Worm (Caenorhabditis elegans) whole organism, young adult: ENCODE measurements around the gene F18A12.2.

Experiments
- B0035.1 ChIP-seq: sonication (generic microtip); optimal IDR thresholded peaks from 2 replicates; lab custom pipeline; 2016; ENCODE audit warnings: missing genetic modification characterization, mild to moderate bottlenecking, missing compliant biosample characterization, missing genotype, missing genetic modification reagents
- C06A6.2 ChIP-seq: fragments of 200-800 bp; sonication (Bioruptor generic); conservative IDR thresholded peaks from 2 replicates; pipeline ENCODE4 v1.3.6; 2022; ENCODE audit warnings: missing genetic modification characterization, missing compliant biosample characterization
- F10E7.11 ChIP-seq: sonication (generic microtip); optimal IDR thresholded peaks from 2 replicates; lab custom pipeline; 2017; ENCODE audit warnings: mild to moderate bottlenecking, missing genetic modification characterization, moderate library complexity, missing compliant biosample characterization
- F37B4.10 ChIP-seq: fragments of 200-800 bp; sonication (Bioruptor generic); IDR thresholded peaks from 2 replicates; pipeline ENCODE4 v1.3.6; 2022; ENCODE audit warnings: missing genetic modification characterization, missing compliant biosample characterization
- F52B5.7 ChIP-seq: sonication (generic microtip); optimal IDR thresholded peaks from 2 replicates; lab custom pipeline; 2016; ENCODE audit warnings: mild to moderate bottlenecking, missing genetic modification characterization, missing compliant biosample characterization
- F57A8.1 ChIP-seq: fragments of 200-800 bp; sonication (Bioruptor generic); optimal IDR thresholded peaks from 2 replicates; lab custom pipeline; 2018; ENCODE audit warnings: mild to moderate bottlenecking, missing genetic modification characterization, moderate library complexity, missing compliant biosample characterization
- F57C9.4 ChIP-seq: sonication (generic microtip); optimal IDR thresholded peaks from 2 replicates; lab custom pipeline; 2017; ENCODE audit warnings: mild to moderate bottlenecking, missing genetic modification characterization, missing compliant biosample characterization
- K11D2.4 ChIP-seq: fragments of 200-800 bp; sonication (Bioruptor generic); IDR thresholded peaks from 2 replicates; pipeline ENCODE4 v1.3.6; 2022; ENCODE audit warnings: missing genetic modification reagents, missing genetic modification characterization, missing compliant biosample characterization
- Y53F4B.3 ChIP-seq: fragments of 200-800 bp; sonication (Bioruptor generic); IDR thresholded peaks from 2 replicates; pipeline ENCODE4 v1.3.6; 2022; ENCODE audit warnings: missing genetic modification reagents, missing genetic modification characterization, missing compliant biosample characterization
- Y79H2A.3 ChIP-seq: fragments of 200-800 bp; sonication (Bioruptor generic); conservative IDR thresholded peaks from 2 replicates; pipeline ENCODE4 v1.3.6; 2022; ENCODE audit warnings: missing genetic modification reagents, missing genetic modification characterization, missing compliant biosample characterization
- Y95B8A.8 ChIP-seq: fragments of 200-800 bp; sonication (Bioruptor generic); IDR thresholded peaks from 2 replicates; pipeline ENCODE4 v1.3.6; 2022; ENCODE audit warnings: missing genetic modification reagents, missing genetic modification characterization, missing compliant biosample characterization
- atf-7 ChIP-seq: sonication (generic microtip); optimal IDR thresholded peaks from 2 replicates; lab custom pipeline; 2017; ENCODE audit warnings: mild to moderate bottlenecking, missing genetic modification characterization, missing compliant biosample characterization
- attf-6 ChIP-seq: fragments of 200-800 bp; sonication (Bioruptor generic); IDR thresholded peaks from 2 replicates; pipeline ENCODE4 v1.3.6; 2022; ENCODE audit warnings: missing genetic modification reagents, missing genetic modification characterization, missing compliant biosample characterization
- bed-2 ChIP-seq: fragments of 200-800 bp; sonication (Bioruptor generic); IDR thresholded peaks from 2 replicates; pipeline ENCODE4 v1.3.6; 2022; ENCODE audit warnings: missing genetic modification reagents, missing genetic modification characterization, missing compliant biosample characterization
- cebp-1 ChIP-seq, 2 experiments: fragments of 200-800 bp in 1 of 2; sonication (Bioruptor generic) in 1 of 2; sonication (generic microtip) in 1 of 2; IDR thresholded peaks in 1 of 2; optimal IDR thresholded peaks in 1 of 2; 2 replicates each; pipeline versions ENCODE4 v1.3.6 to Lab custom; 2017 to 2022; ENCODE audit warnings: missing compliant biosample characterization in 2 of 2, missing genetic modification characterization in 2 of 2, mild to moderate bottlenecking in 1 of 2, missing genetic modification reagents in 1 of 2, moderate library complexity in 1 of 2
- ceh-100 ChIP-seq: fragments of 200-800 bp; sonication (Bioruptor generic); IDR thresholded peaks from 2 replicates; pipeline ENCODE4 v1.3.6; 2022; ENCODE audit warnings: missing genetic modification reagents, missing genetic modification characterization, missing compliant biosample characterization
- ceh-27 ChIP-seq: fragments of 200-800 bp; sonication (Bioruptor generic); optimal IDR thresholded peaks from 2 replicates; lab custom pipeline; 2018; ENCODE audit warnings: mild to moderate bottlenecking, missing genetic modification characterization, moderate library complexity, missing compliant biosample characterization
- ceh-40 ChIP-seq: fragments of 200-800 bp; sonication (Bioruptor generic); IDR thresholded peaks from 2 replicates; pipeline ENCODE4 v1.3.6; 2022; ENCODE audit warnings: missing genetic modification characterization, missing compliant biosample characterization
- dox-1 ChIP-seq: fragments of 200-800 bp; sonication (Bioruptor generic); IDR thresholded peaks from 2 replicates; pipeline ENCODE4 v1.3.6; 2022; ENCODE audit warnings: missing genetic modification reagents, missing genetic modification characterization, missing compliant biosample characterization
- dpl-1 ChIP-seq: fragments of 150-350 bp; optimal IDR thresholded peaks from 2 replicates; lab custom pipeline; 2014; ENCODE audit warnings: missing biosample characterization, missing genetic modification reagents, missing genetic modification characterization
- egl-18 ChIP-seq: fragments of 200-800 bp; sonication (Bioruptor generic); IDR thresholded peaks from 2 replicates; pipeline ENCODE4 v1.3.6; 2022; ENCODE audit warnings: missing genetic modification reagents, missing genetic modification characterization, missing compliant biosample characterization
- hrde-1 ChIP-seq: sonication (generic microtip); optimal IDR thresholded peaks from 2 replicates; lab custom pipeline; 2016; ENCODE audit warnings: missing genetic modification characterization, mild to moderate bottlenecking, missing compliant biosample characterization, moderate library complexity, missing genotype, missing genetic modification reagents, borderline replicate concordance
- hsf-1 ChIP-seq: fragments of 200-800 bp; sonication (Bioruptor generic); IDR thresholded peaks from 2 replicates; pipeline ENCODE4 v1.3.6; 2022; ENCODE audit warnings: missing genetic modification reagents, missing genetic modification characterization, missing compliant biosample characterization
- lag-1 ChIP-seq: fragments of 200-800 bp; sonication (Bioruptor generic); IDR thresholded peaks from 2 replicates; pipeline ENCODE4 v1.3.6; 2022; ENCODE audit warnings: missing genetic modification reagents, missing genetic modification characterization, missing compliant biosample characterization
- lin-26 ChIP-seq: fragments of 200-800 bp; sonication (Bioruptor generic); IDR thresholded peaks from 2 replicates; pipeline ENCODE4 v1.3.6; 2022; ENCODE audit warnings: missing genetic modification reagents, missing genetic modification characterization, missing compliant biosample characterization
- lin-35 ChIP-seq, 3 experiments: fragments of 150-350 bp in 2 of 3; sonication (generic microtip) in 1 of 3; optimal IDR thresholded peaks; 2 replicates each; lab custom pipeline; 2014 to 2018; ENCODE audit warnings: missing biosample characterization in 3 of 3, missing genetic modification characterization in 3 of 3, missing genetic modification reagents in 3 of 3
- lir-1 ChIP-seq: fragments of 200-800 bp; sonication (Bioruptor generic); conservative IDR thresholded peaks from 2 replicates; pipeline ENCODE4 v1.3.6; 2022; ENCODE audit warnings: missing genetic modification reagents, missing genetic modification characterization, missing compliant biosample characterization
- lsl-1 ChIP-seq: fragments of 200-800 bp; sonication (Bioruptor generic); optimal IDR thresholded peaks from 2 replicates; lab custom pipeline; 2018; ENCODE audit warnings: mild to moderate bottlenecking, missing genetic modification characterization, moderate library complexity, missing compliant biosample characterization
- lsy-27 ChIP-seq: sonication (generic microtip); optimal IDR thresholded peaks from 2 replicates; lab custom pipeline; 2017; ENCODE audit warnings: missing genetic modification characterization, mild to moderate bottlenecking, missing compliant biosample characterization, antibody characterized with exemption, missing genotype, borderline replicate concordance; ENCODE audit not compliant: insufficient read depth
- madf-6 ChIP-seq: fragments of 200-800 bp; sonication (Bioruptor generic); IDR thresholded peaks from 2 replicates; pipeline ENCODE4 v1.3.6; 2022; ENCODE audit warnings: missing genetic modification reagents, missing genetic modification characterization, missing compliant biosample characterization
- mcd-1 ChIP-seq: fragments of 200-800 bp; sonication (Bioruptor generic); IDR thresholded peaks from 2 replicates; pipeline ENCODE4 v1.3.6; 2022; ENCODE audit warnings: missing genetic modification reagents, missing genetic modification characterization, missing compliant biosample characterization
- mes-4 ChIP-seq: sonication (generic microtip); optimal IDR thresholded peaks from 2 replicates; lab custom pipeline; 2016; ENCODE audit warnings: missing genotype, missing genetic modification characterization, missing compliant biosample characterization
- mxl-1 ChIP-seq: sonication (generic microtip); optimal IDR thresholded peaks from 2 replicates; lab custom pipeline; 2016; ENCODE audit warnings: missing genetic modification characterization, missing compliant biosample characterization
- nfya-2 ChIP-seq: fragments of 200-800 bp; sonication (Bioruptor generic); IDR thresholded peaks from 2 replicates; pipeline ENCODE4 v1.3.6; 2022; ENCODE audit warnings: missing genetic modification reagents, missing genetic modification characterization, missing compliant biosample characterization
- nfyb-1 ChIP-seq: fragments of 200-800 bp; sonication (Bioruptor generic); IDR thresholded peaks from 2 replicates; pipeline ENCODE4 v1.3.6; 2022; ENCODE audit warnings: missing genetic modification reagents, missing genetic modification characterization, missing compliant biosample characterization
- nhr-120 ChIP-seq: fragments of 200-800 bp; sonication (Bioruptor generic); IDR thresholded peaks from 2 replicates; pipeline ENCODE4 v1.3.6; 2022; ENCODE audit warnings: missing genetic modification characterization, missing compliant biosample characterization
- nhr-27 ChIP-seq: fragments of 200-800 bp; sonication (Bioruptor generic); optimal IDR thresholded peaks from 2 replicates; lab custom pipeline; 2018; ENCODE audit warnings: mild to moderate bottlenecking, missing genetic modification characterization, moderate library complexity, missing compliant biosample characterization
- nhr-90 ChIP-seq: sonication (generic microtip); optimal IDR thresholded peaks from 2 replicates; lab custom pipeline; 2016; ENCODE audit warnings: missing genotype, mild to moderate bottlenecking, missing genetic modification characterization, missing compliant biosample characterization
- pbrm-1 ChIP-seq: fragments of 200-800 bp; sonication (Bioruptor generic); IDR thresholded peaks from 2 replicates; pipeline ENCODE4 v1.3.6; 2022; ENCODE audit warnings: missing genetic modification reagents, missing genetic modification characterization, missing compliant biosample characterization
- rpc-1 ChIP-seq, 2 experiments: fragments of 150-350 bp in 1 of 2; sonication (generic microtip) in 1 of 2; optimal IDR thresholded peaks; 2 replicates each; lab custom pipeline; 2014 to 2018; ENCODE audit warnings: missing biosample characterization in 1 of 2, missing genetic modification characterization in 1 of 2, missing genetic modification reagents in 1 of 2, missing genotype in 1 of 2
- somi-1 ChIP-seq: fragments of 200-800 bp; sonication (Bioruptor generic); optimal IDR thresholded peaks from 2 replicates; lab custom pipeline; 2018; ENCODE audit warnings: mild to moderate bottlenecking, missing genetic modification characterization, missing compliant biosample characterization
- tbp1 ChIP-seq: fragments of 200-800 bp; sonication (Bioruptor generic); optimal IDR thresholded peaks from 2 replicates; lab custom pipeline; 2018; ENCODE audit warnings: mild to moderate bottlenecking, missing genetic modification characterization, missing compliant biosample characterization
- xnd-1 ChIP-seq: sonication (generic microtip); optimal IDR thresholded peaks from 2 replicates; lab custom pipeline; 2016; ENCODE audit warnings: missing genotype, missing genetic modification reagents, missing genetic modification characterization, missing compliant biosample characterization
- zim-3 ChIP-seq: sonication (generic microtip); optimal IDR thresholded peaks from 2 replicates; lab custom pipeline; 2017; ENCODE audit warnings: mild to moderate bottlenecking, missing genetic modification characterization, moderate library complexity, missing compliant biosample characterization
- ztf-18 ChIP-seq: sonication (generic microtip); optimal IDR thresholded peaks from 2 replicates; lab custom pipeline; 2016; ENCODE audit warnings: missing genotype, mild to moderate bottlenecking, missing genetic modification characterization, missing compliant biosample characterization
- ztf-22 ChIP-seq: fragments of 200-800 bp; sonication (Bioruptor generic); optimal IDR thresholded peaks from 2 replicates; lab custom pipeline; 2018; ENCODE audit warnings: mild to moderate bottlenecking, missing genetic modification characterization, moderate library complexity, missing compliant biosample characterization
- ztf-3 ChIP-seq: fragments of 200-800 bp; sonication (Bioruptor generic); optimal IDR thresholded peaks from 2 replicates; lab custom pipeline; 2018; ENCODE audit warnings: mild to moderate bottlenecking, missing genetic modification characterization, missing compliant biosample characterization

Gene F18A12.2

ce11 chrII:3439244-3439698 is 24.6 kb downstream of the F18A12.2 start (continued):
- TF ChIP-seq lsl-1 (GFP tag; lab: Kevin White, UChicago) (peak; percentile 65), rpc-1 (optimal IDR thresholded peaks at IDR 0.05; lab: Kevin White, UChicago) (peak; percentile 90), rpc-1 (tag; optimal IDR thresholded peaks at IDR 0.05; lab: Kevin White, UChicago) (peak; percentile 87), Y79H2A.3 (no peak), ceh-27 (GFP tag; lab: Kevin White, UChicago) (peak; percentile 48), mcd-1 (peak; percentile 80), lir-1 (GFP tag; lab: Robert Waterston, UW) (no peak), Y95B8A.8 (no peak), madf-6 (GFP tag; lab: Robert Waterston, UW) (peak; percentile 69), Y53F4B.3 (GFP tag; lab: Robert Waterston, UW) (no peak), hsf-1 (GFP tag; lab: Robert Waterston, UW) (no peak), lin-26 (GFP tag; lab: Robert Waterston, UW) (peak; percentile 96), ztf-18 (tag; lab: Kevin White, UChicago) (peak; percentile 66), F10E7.11 (tag; lab: Kevin White, UChicago) (peak; percentile 65), ztf-3 (peak; percentile 57), lsy-27 (tag; lab: Kevin White, UChicago) (no peak), F37B4.10 (GFP tag; lab: Robert Waterston, UW) (no peak), egl-18 (GFP tag; lab: Robert Waterston, UW) (no peak), C06A6.2 (peak; percentile 30; the same call in 1 of the 2 replicates), nhr-90 (tag; lab: Kevin White, UChicago) (peak; percentile 92), K11D2.4 (no peak), F52B5.7 (tag; lab: Kevin White, UChicago) (peak; percentile 8), nhr-120 (GFP tag; lab: Robert Waterston, UW) (0 out of 2 replicates have a peak, but pooled peaks have one; percentile 79), mxl-1 (tag; lab: Kevin White, UChicago) (peak; percentile 58), mes-4 (tag; lab: Kevin White, UChicago) (peak; percentile 40), dpl-1 (GFP tag; lab: Kevin White, UChicago) (no peak), somi-1 (GFP tag; lab: Kevin White, UChicago) (peak; percentile 68), nfyb-1 (GFP tag; lab: Robert Waterston, UW) (peak; percentile 88), atf-7 (peak; percentile 75), xnd-1 (tag; lab: Kevin White, UChicago) (peak; percentile 10), dox-1 (peak; percentile 92), hrde-1 (tag; lab: Kevin White, UChicago) (peak; percentile 51), lin-35 (GFP tag; optimal IDR thresholded peaks at IDR 0.05; lab: Kevin White, UChicago) (peak in 1 of 3 experiments; percentile 39), F57A8.1 (GFP tag; lab: Kevin White, UChicago) (peak; percentile 81), B0035.1 (peak; percentile 27), nfya-2 (GFP tag; lab: Robert Waterston, UW) (no peak), attf-6 (GFP tag; lab: Robert Waterston, UW) (0 out of 2 replicates have a peak, but pooled peaks have one; percentile 39), nhr-27 (tag; lab: Kevin White, UChicago) (peak; percentile 69), ceh-40 (GFP tag; lab: Robert Waterston, UW) (peak; percentile 76; the same call in 1 of the 2 replicates), ceh-100 (peak; percentile 57; the same call in 1 of the 2 replicates), F57C9.4 (tag; lab: Kevin White, UChicago) (no peak), ztf-22 (GFP tag; lab: Kevin White, UChicago) (no peak), bed-2 (GFP tag; lab: Robert Waterston, UW) (no peak), zim-3 (tag; lab: Kevin White, UChicago) (peak; percentile 71), cebp-1 (GFP tag; IDR thresholded peaks at IDR 0.05; lab: Robert Waterston, UW) (no peak), cebp-1 (tag; optimal IDR thresholded peaks at IDR 0.05; lab: Kevin White, UChicago) (peak; percentile 76), lag-1 (GFP tag; lab: Robert Waterston, UW) (no peak), pbrm-1 (GFP tag; lab: Robert Waterston, UW) (peak; percentile 81), tbp1 (GFP tag; lab: Kevin White, UChicago) (peak; percentile 97)
